Worm (Caenorhabditis elegans) whole organism, young adult: Measurements from ENCODE around the gene fbxa-157.
"Not testable (repeated sequence)": the region's sequence is repeated elsewhere in the genome, so short reads cannot be mapped to it uniquely, and the experiment has no call there.

Experiments used
- B0019.2 ChIP-seq: fragments of 200-800 bp; sonication (Bioruptor generic); conservative IDR thresholded peaks from 2 replicates; pipeline ENCODE4 v1.3.6; 2022; ENCODE audit warnings: missing genetic modification reagents, missing genetic modification characterization, missing compliant biosample characterization
- C17E4.6 ChIP-seq: fragments of 200-800 bp; sonication (Bioruptor generic); IDR thresholded peaks from 2 replicates; pipeline ENCODE4 v1.3.6; 2022; ENCODE audit warnings: missing genetic modification reagents, missing genetic modification characterization, missing compliant biosample characterization
- F49E8.2 ChIP-seq: sonication (generic microtip); optimal IDR thresholded peaks from 3 replicates; lab custom pipeline; 2017; ENCODE audit warnings: missing genetic modification characterization, mild to moderate bottlenecking, missing compliant biosample characterization, antibody characterized with exemption, moderate library complexity; ENCODE audit not compliant: insufficient read depth
- F55B11.4 ChIP-seq: sonication (generic microtip); optimal IDR thresholded peaks from 2 replicates; lab custom pipeline; 2016; ENCODE audit warnings: missing compliant biosample characterization, missing genetic modification characterization, borderline replicate concordance; ENCODE audit not compliant: insufficient read depth
- F57A8.1 ChIP-seq: fragments of 200-800 bp; sonication (Bioruptor generic); optimal IDR thresholded peaks from 2 replicates; lab custom pipeline; 2018; ENCODE audit warnings: mild to moderate bottlenecking, missing genetic modification characterization, moderate library complexity, missing compliant biosample characterization
- T07F8.4 ChIP-seq: sonication (generic microtip); optimal IDR thresholded peaks from 2 replicates; lab custom pipeline; 2016; ENCODE audit warnings: mild to moderate bottlenecking, missing genetic modification characterization, moderate library complexity, missing compliant biosample characterization
- Y67H2A.10 ChIP-seq: fragments of 200-800 bp; sonication (Bioruptor generic); conservative IDR thresholded peaks from 2 replicates; pipeline ENCODE4 v1.3.6; 2022; ENCODE audit warnings: missing genetic modification reagents, missing genetic modification characterization, missing compliant biosample characterization
- ama-1 ChIP-seq, 3 experiments: fragments of 150-350 bp in 1 of 3; sonication (generic microtip) in 2 of 3; optimal IDR thresholded peaks; 2 replicates each; lab custom pipeline; 2014 to 2018; ENCODE audit warnings: missing biosample characterization in 2 of 3, missing genetic modification characterization in 2 of 3, missing genetic modification reagents in 2 of 3
- aptf-2 ChIP-seq: fragments of 200-800 bp; sonication (Bioruptor generic); conservative IDR thresholded peaks from 2 replicates; pipeline ENCODE4 v1.3.6; 2022; ENCODE audit warnings: missing genetic modification reagents, missing genetic modification characterization, missing compliant biosample characterization
- ceh-79 ChIP-seq: sonication (generic microtip); optimal IDR thresholded peaks from 2 replicates; lab custom pipeline; 2017; ENCODE audit warnings: mild to moderate bottlenecking, missing genetic modification characterization, missing compliant biosample characterization
- efl-1 ChIP-seq: fragments of 150-350 bp; optimal IDR thresholded peaks from 2 replicates; lab custom pipeline; 2014; ENCODE audit warnings: missing biosample characterization, missing genetic modification reagents, missing genetic modification characterization
- egl-18 ChIP-seq: fragments of 200-800 bp; sonication (Bioruptor generic); IDR thresholded peaks from 2 replicates; pipeline ENCODE4 v1.3.6; 2022; ENCODE audit warnings: missing genetic modification reagents, missing genetic modification characterization, missing compliant biosample characterization
- egl-44 ChIP-seq: fragments of 200-800 bp; sonication (Bioruptor generic); IDR thresholded peaks from 2 replicates; pipeline ENCODE4 v1.3.6; 2022; ENCODE audit warnings: missing genetic modification reagents, missing genetic modification characterization, missing compliant biosample characterization
- fkh-3 ChIP-seq: sonication (generic microtip); optimal IDR thresholded peaks from 2 replicates; lab custom pipeline; 2016; ENCODE audit warnings: mild to moderate bottlenecking, missing genetic modification characterization, missing compliant biosample characterization
- hmg-20 ChIP-seq: fragments of 200-800 bp; sonication (Bioruptor generic); IDR thresholded peaks from 2 replicates; pipeline ENCODE4 v1.3.6; 2022; ENCODE audit warnings: missing genetic modification reagents, missing genetic modification characterization, missing compliant biosample characterization
- hsf-1 ChIP-seq: fragments of 200-800 bp; sonication (Bioruptor generic); IDR thresholded peaks from 2 replicates; pipeline ENCODE4 v1.3.6; 2022; ENCODE audit warnings: missing genetic modification reagents, missing genetic modification characterization, missing compliant biosample characterization
- let-526 ChIP-seq: fragments of 200-800 bp; sonication (Bioruptor generic); IDR thresholded peaks from 2 replicates; pipeline ENCODE4 v1.3.6; 2022; ENCODE audit warnings: missing genetic modification reagents, missing genetic modification characterization, missing compliant biosample characterization
- lsl-1 ChIP-seq: fragments of 200-800 bp; sonication (Bioruptor generic); optimal IDR thresholded peaks from 2 replicates; lab custom pipeline; 2018; ENCODE audit warnings: mild to moderate bottlenecking, missing genetic modification characterization, moderate library complexity, missing compliant biosample characterization
- lsy-27 ChIP-seq: sonication (generic microtip); optimal IDR thresholded peaks from 2 replicates; lab custom pipeline; 2017; ENCODE audit warnings: missing genetic modification characterization, mild to moderate bottlenecking, missing compliant biosample characterization, antibody characterized with exemption, missing genotype, borderline replicate concordance; ENCODE audit not compliant: insufficient read depth
- madf-3 ChIP-seq: fragments of 200-800 bp; sonication (Bioruptor generic); IDR thresholded peaks from 2 replicates; pipeline ENCODE4 v1.3.6; 2022; ENCODE audit warnings: missing genetic modification reagents, missing genetic modification characterization, missing compliant biosample characterization
- madf-8 ChIP-seq: fragments of 200-800 bp; sonication (Bioruptor generic); conservative IDR thresholded peaks from 2 replicates; pipeline ENCODE4 v1.3.6; 2022; ENCODE audit warnings: missing genetic modification reagents, missing genetic modification characterization, missing compliant biosample characterization
- mcd-1 ChIP-seq: fragments of 200-800 bp; sonication (Bioruptor generic); IDR thresholded peaks from 2 replicates; pipeline ENCODE4 v1.3.6; 2022; ENCODE audit warnings: missing genetic modification reagents, missing genetic modification characterization, missing compliant biosample characterization
- mel-28 ChIP-seq: sonication (generic microtip); optimal IDR thresholded peaks from 2 replicates; lab custom pipeline; 2016; ENCODE audit warnings: borderline replicate concordance, mild to moderate bottlenecking, missing genetic modification characterization, missing compliant biosample characterization
- mxl-1 ChIP-seq: sonication (generic microtip); optimal IDR thresholded peaks from 2 replicates; lab custom pipeline; 2016; ENCODE audit warnings: missing genetic modification characterization, missing compliant biosample characterization
- nfya-1 ChIP-seq: sonication (generic microtip); optimal IDR thresholded peaks from 2 replicates; lab custom pipeline; 2017; ENCODE audit warnings: antibody characterized with exemption, missing compliant biosample characterization, missing genetic modification characterization, borderline replicate concordance; ENCODE audit not compliant: insufficient read depth
- nhr-80 ChIP-seq: sonication (generic microtip); optimal IDR thresholded peaks from 2 replicates; lab custom pipeline; 2016; ENCODE audit warnings: missing genetic modification characterization, missing compliant biosample characterization
- rcor-1 ChIP-seq: fragments of 200-800 bp; sonication (Bioruptor generic); IDR thresholded peaks from 2 replicates; pipeline ENCODE4 v1.3.6; 2022; ENCODE audit warnings: missing genetic modification reagents, missing genetic modification characterization, missing compliant biosample characterization
- snpc-1.1 ChIP-seq: sonication (generic microtip); optimal IDR thresholded peaks from 2 replicates; lab custom pipeline; 2017; ENCODE audit warnings: missing genetic modification characterization, mild to moderate bottlenecking, missing compliant biosample characterization, antibody characterized with exemption, moderate library complexity, missing genotype, missing genetic modification reagents; ENCODE audit not compliant: insufficient read depth
- somi-1 ChIP-seq: fragments of 200-800 bp; sonication (Bioruptor generic); optimal IDR thresholded peaks from 2 replicates; lab custom pipeline; 2018; ENCODE audit warnings: mild to moderate bottlenecking, missing genetic modification characterization, missing compliant biosample characterization
- zim-3 ChIP-seq: sonication (generic microtip); optimal IDR thresholded peaks from 2 replicates; lab custom pipeline; 2017; ENCODE audit warnings: mild to moderate bottlenecking, missing genetic modification characterization, moderate library complexity, missing compliant biosample characterization
- ztf-18 ChIP-seq: sonication (generic microtip); optimal IDR thresholded peaks from 2 replicates; lab custom pipeline; 2016; ENCODE audit warnings: missing genotype, mild to moderate bottlenecking, missing genetic modification characterization, missing compliant biosample characterization
- ztf-22 ChIP-seq: fragments of 200-800 bp; sonication (Bioruptor generic); optimal IDR thresholded peaks from 2 replicates; lab custom pipeline; 2018; ENCODE audit warnings: mild to moderate bottlenecking, missing genetic modification characterization, moderate library complexity, missing compliant biosample characterization
- ztf-25 ChIP-seq: fragments of 200-800 bp; sonication (Bioruptor generic); IDR thresholded peaks from 2 replicates; pipeline ENCODE4 v1.3.6; 2022; ENCODE audit warnings: missing genetic modification reagents, missing genetic modification characterization, missing compliant biosample characterization
- ztf-28 ChIP-seq: fragments of 200-800 bp; sonication (Bioruptor generic); IDR thresholded peaks from 2 replicates; pipeline ENCODE4 v1.3.6; 2022; ENCODE audit warnings: missing genetic modification reagents, missing genetic modification characterization, missing compliant biosample characterization
- ztf-3 ChIP-seq: fragments of 200-800 bp; sonication (Bioruptor generic); optimal IDR thresholded peaks from 2 replicates; lab custom pipeline; 2018; ENCODE audit warnings: mild to moderate bottlenecking, missing genetic modification characterization, missing compliant biosample characterization

The fbxa-157 gene

DNA sequence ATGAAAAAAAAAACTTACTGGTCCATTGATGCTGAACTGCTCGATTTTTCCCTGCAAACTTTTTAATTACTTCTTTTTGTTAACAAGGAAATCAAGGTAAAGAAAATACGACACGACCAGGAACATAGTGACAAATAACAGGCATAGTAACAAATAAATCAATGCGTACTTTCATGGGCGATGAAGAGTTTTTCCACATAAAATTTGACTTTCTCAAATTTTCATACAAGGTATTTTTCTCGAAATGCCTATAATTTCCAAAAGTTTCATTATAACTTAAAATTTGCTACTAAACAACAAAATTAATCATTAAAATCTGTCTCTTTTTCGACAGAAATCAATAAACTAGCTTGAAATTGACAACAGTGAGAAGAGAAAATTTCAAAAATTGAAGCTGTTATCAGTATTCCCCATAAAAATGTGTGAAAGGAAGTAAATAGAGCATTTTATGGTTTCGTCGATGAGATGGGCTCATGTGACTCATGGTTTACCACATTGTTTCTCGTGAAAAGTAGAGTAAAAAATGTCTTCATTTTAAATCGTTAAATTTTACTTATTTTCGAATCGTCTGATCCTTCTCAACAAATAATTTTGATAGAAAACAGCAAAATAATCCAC lies 2.8 kb upstream of the fbxa-157 start, which contains the start of gene fbxa-156:
fbxa-156 (minus strand) TSS at position 51 of the 618 bp plus-strand sequence.
- TF ChIP-seq nhr-80 (tag; lab: Kevin White, UChicago): peak; percentile 1
- TF ChIP-seq ama-1 (optimal IDR thresholded peaks at IDR 0.05; lab: Kevin White, UChicago): no peak
- no peak for TF ChIP-seq ama-1 (GFP tag; optimal IDR thresholded peaks at IDR 0.05; lab: Kevin White, UChicago)

- not testable (repeated sequence) for TF ChIP-seq hsf-1 (GFP tag; lab: Robert Waterston, UW); lsy-27 (tag; lab: Kevin White, UChicago); fkh-3 (tag; lab: Kevin White, UChicago)
These were observed 2.0 kb upstream of the fbxa-157 start, which contains the start of gene C06H5.13 for ce11 chrV:17897646-17898045. Gene C06H5.13, minus strand, starts transcription at chrV:17897746.

- not testable (repeated sequence) for TF ChIP-seq ztf-3 (GFP tag; lab: Kevin White, UChicago); madf-8; hmg-20
- TF ChIP-seq, all 124 proteins: peak for 0; not testable (repeated sequence) for 124
These were observed 4.2 kb downstream of the fbxa-157 start, which contains the start of gene C06H5.14 for ce11 chrV:17903829-17904228. Gene C06H5.14, plus strand, starts transcription at chrV:17904129.

ce11 chrV:17905765-17906164 lies 6.2 kb downstream of the fbxa-157 start:
- TF ChIP-seq egl-44 (no peak), ceh-79 (no peak), ztf-22 (GFP tag; lab: Kevin White, UChicago) (no peak), C17E4.6 (GFP tag; lab: Robert Waterston, UW) (no peak), Y67H2A.10 (no peak), ztf-25 (GFP tag; lab: Robert Waterston, UW) (no peak), egl-18 (no peak)
- TF ChIP-seq, all 124 proteins: peak for 0

DNA sequence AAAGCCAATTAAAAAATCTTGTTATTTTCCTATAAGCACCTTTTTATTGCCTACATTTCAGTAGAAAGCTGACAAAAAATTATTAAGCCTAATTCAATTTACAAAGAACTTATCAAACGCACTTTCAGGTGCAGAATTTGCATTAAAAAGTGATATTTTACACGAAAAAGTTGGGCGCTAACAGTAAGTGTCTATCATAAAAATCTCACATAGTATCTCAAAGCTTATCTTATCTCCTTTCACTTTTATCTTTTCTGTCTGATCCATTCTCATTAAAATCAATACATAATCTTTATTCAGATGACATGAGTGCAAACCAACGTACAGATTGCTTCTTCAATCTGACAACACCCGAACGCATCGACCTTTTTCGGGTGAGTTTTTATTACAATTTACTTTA lies 10.4 kb downstream of the fbxa-157 start, which contains the start of gene dcar-1:
dcar-1 (plus strand) TSS at position 301 of the 400 bp plus-strand sequence.
- no peak for TF ChIP-seq ztf-28 (GFP tag; lab: Robert Waterston, UW)
- TF ChIP-seq efl-1 (GFP tag; lab: Kevin White, UChicago): no peak
- no peak for TF ChIP-seq somi-1 (GFP tag; lab: Kevin White, UChicago)
- no peak for TF ChIP-seq nfya-1 (tag; lab: Kevin White, UChicago)
- no peak for TF ChIP-seq snpc-1.1 (tag; lab: Kevin White, UChicago)
- no peak for TF ChIP-seq nhr-80 (tag; lab: Kevin White, UChicago)

DNA sequence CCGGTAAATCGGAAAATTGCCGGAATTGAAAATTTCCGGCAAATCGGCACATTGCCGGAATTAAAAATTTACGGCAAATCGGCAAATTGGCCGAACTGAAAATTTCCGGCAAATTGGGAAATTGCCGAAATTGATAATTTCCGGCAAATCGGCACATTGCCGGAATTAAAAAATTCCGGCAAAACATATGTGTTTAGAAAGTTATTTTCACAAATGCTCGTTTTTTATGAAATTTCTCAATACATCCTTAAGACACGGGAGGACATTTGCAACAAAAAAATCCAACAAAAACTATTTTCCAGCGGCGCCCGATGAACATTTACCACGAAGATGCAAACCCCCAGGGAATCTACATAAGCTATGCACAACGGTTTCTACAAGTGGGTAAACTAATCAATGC lies 19.1 kb downstream of the fbxa-157 start, which contains the start of gene C06H5.8:
C06H5.8 (plus strand) TSS at position 301 of the 400 bp plus-strand sequence.
- TF ChIP-seq B0019.2 (no peak), aptf-2 (GFP tag; lab: Robert Waterston, UW) (no peak), F49E8.2 (tag; lab: Kevin White, UChicago) (no peak)

ce11 chrV:17921423-17921822 lies 21.8 kb downstream of the fbxa-157 start, which contains the start of gene E01B7.2:
Gene E01B7.2, plus strand, starts transcription at chrV:17921772.
- TF ChIP-seq snpc-1.1 (tag; lab: Kevin White, UChicago) (no peak), hmg-20 (no peak), mxl-1 (tag; lab: Kevin White, UChicago) (no peak), hsf-1 (GFP tag; lab: Robert Waterston, UW) (no peak), T07F8.4 (no peak), F55B11.4 (tag; lab: Kevin White, UChicago) (no peak), rcor-1 (GFP tag; lab: Robert Waterston, UW) (peak; percentile 75), ztf-3 (GFP tag; lab: Kevin White, UChicago) (no peak), mel-28 (no peak), madf-3 (GFP tag; lab: Robert Waterston, UW) (no peak), zim-3 (tag; lab: Kevin White, UChicago) (no peak), mcd-1 (GFP tag; lab: Robert Waterston, UW) (peak; percentile 97), ztf-18 (tag; lab: Kevin White, UChicago) (no peak), F57A8.1 (GFP tag; lab: Kevin White, UChicago) (no peak), let-526 (GFP tag; lab: Robert Waterston, UW) (no peak), lsl-1 (GFP tag; lab: Kevin White, UChicago) (peak; percentile 56)
